Fruit fly (Drosophila melanogaster): Measurements from ENCODE around the gene beta-Man.

Gene beta-Man

DNA sequence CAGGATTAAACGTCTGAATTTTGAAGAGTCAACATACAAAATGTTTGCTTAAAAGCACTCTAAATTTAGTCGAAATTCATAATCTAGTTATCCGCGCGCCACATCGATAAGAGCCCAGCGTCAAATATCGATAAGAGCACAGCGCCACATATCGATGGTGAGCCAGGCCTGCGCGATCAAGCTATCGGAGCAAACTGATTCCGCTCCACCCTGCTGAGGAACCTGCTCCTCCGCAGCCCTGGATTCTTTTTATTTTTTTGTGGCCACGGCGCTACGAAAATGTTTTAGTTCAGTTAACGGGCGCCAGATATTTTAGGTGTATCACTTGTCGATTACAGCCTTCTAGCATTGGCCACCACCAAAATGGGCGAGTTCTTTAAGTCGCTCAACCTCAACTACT lies 23.8 kb downstream of the beta-Man start (continued):
- TF ChIP-seq CG3407 (GFP tag; optimal IDR thresholded peaks at IDR 0.05) (no peak), CG7786 (GFP tag; optimal IDR thresholded peaks at IDR 0.05) (peak; percentile 36), kni (GFP tag; optimal IDR thresholded peaks at IDR 0.05) (no peak), CG7928 (GFP tag; optimal IDR thresholded peaks at IDR 0.05) (peak; percentile 99), Nf-YA (GFP tag; IDR thresholded peaks at IDR 0.05) (no peak), Eip74EF (GFP tag; optimal IDR thresholded peaks at IDR 0.05) (no peak), YL-1 (GFP tag; optimal IDR thresholded peaks at IDR 0.05) (peak; percentile 87), E2f2 (GFP tag; IDR thresholded peaks at IDR 0.05) (peak; percentile 99), cas (GFP tag; IDR thresholded peaks at IDR 0.05) (peak; percentile 25; the same call in 1 of the 2 replicates), CG7745 (tag; optimal IDR thresholded peaks at IDR 0.05) (no peak), CG18476 (GFP tag; optimal IDR thresholded peaks at IDR 0.05) (no peak), Blimp-1 (GFP tag; optimal IDR thresholded peaks at IDR 0.05) (no peak), D19A (tag; optimal IDR thresholded peaks at IDR 0.05) (no peak), Dek (tag; optimal IDR thresholded peaks at IDR 0.05) (peak; percentile 45), CG11504 (tag; optimal IDR thresholded peaks at IDR 0.05) (no peak), tna (GFP tag; IDR thresholded peaks at IDR 0.05; ENCODE audit: partially characterized antibody) (peak; percentile 97), CG13894 (tag; optimal IDR thresholded peaks at IDR 0.05) (no peak), Dfd (GFP tag; optimal IDR thresholded peaks at IDR 0.05) (no peak), CG10565 (GFP tag; optimal IDR thresholded peaks at IDR 0.05) (no peak), usp (GFP tag; optimal IDR thresholded peaks at IDR 0.05) (no peak), vfl (GFP tag; optimal IDR thresholded peaks at IDR 0.05) (peak; percentile 19), fu2 (GFP tag; optimal IDR thresholded peaks at IDR 0.05) (peak; percentile 54), CG13296 (GFP tag; optimal IDR thresholded peaks at IDR 0.05) (no peak), mam (GFP tag; optimal IDR thresholded peaks at IDR 0.05) (peak; percentile 64), wek (GFP tag; optimal IDR thresholded peaks at IDR 0.05) (no peak), CkIIα-i1 (GFP tag; IDR thresholded peaks at IDR 0.05) (no peak), Asciz (GFP tag; optimal IDR thresholded peaks at IDR 0.05) (no peak), HHEX (GFP tag; optimal IDR thresholded peaks at IDR 0.05) (no peak), CG13424 (tag; optimal IDR thresholded peaks at IDR 0.05) (peak; percentile 14), CG15601 (tag; optimal IDR thresholded peaks at IDR 0.05) (no peak), dpn (GFP tag; optimal IDR thresholded peaks at IDR 0.05) (peak; percentile 37), insv (GFP tag; optimal IDR thresholded peaks at IDR 0.05) (no peak), CG33557 (GFP tag; optimal IDR thresholded peaks at IDR 0.05) (no peak), bowl (GFP tag; IDR thresholded peaks at IDR 0.05) (no peak), ERR (GFP tag; optimal IDR thresholded peaks at IDR 0.05) (peak; percentile 50), CG4360 (GFP tag; IDR thresholded peaks at IDR 0.05) (no peak), CG32532 (GFP tag; IDR thresholded peaks at IDR 0.05) (peak; percentile 71), tap (tag; optimal IDR thresholded peaks at IDR 0.05) (no peak), CG14441 (GFP tag; IDR thresholded peaks at IDR 0.05) (no peak), CG42726 (GFP tag; IDR thresholded peaks at IDR 0.05; ENCODE audit: partially characterized antibody) (peak; percentile 98), CG17361 (GFP tag; IDR thresholded peaks at IDR 0.05) (peak; percentile 47; the same call in 1 of the 3 replicates), Dip2 (GFP tag; IDR thresholded peaks at IDR 0.05) (no peak), Vsx1 (GFP tag; optimal IDR thresholded peaks at IDR 0.05) (no peak), crp (GFP tag; optimal IDR thresholded peaks at IDR 0.05) (peak in 1 of 2 experiments; percentile 9), knrl (GFP tag; IDR thresholded peaks at IDR 0.05; ENCODE audit: partially characterized antibody) (peak; percentile 98), Atf3 (GFP tag; optimal IDR thresholded peaks at IDR 0.05) (no peak), Usf (GFP tag; optimal IDR thresholded peaks at IDR 0.05) (no peak), fd96Cb (tag; optimal IDR thresholded peaks at IDR 0.05) (no peak), Sry-β (GFP tag; optimal IDR thresholded peaks at IDR 0.05) (no peak), CG10462 (GFP tag; optimal IDR thresholded peaks at IDR 0.05) (no peak)
